Worm (Caenorhabditis elegans) whole organism, late embryonic: ENCODE results near the gene T05H4.11.
A peak's percentile ranks its signal among the peaks of the same experiment; 100 is the strongest.

Source experiments
- C08G9.2 ChIP-seq: sonication (generic microtip); optimal IDR thresholded peaks from 2 replicates; lab custom pipeline; 2016; ENCODE audit warnings: mild to moderate bottlenecking, missing genetic modification characterization, moderate library complexity, missing compliant biosample characterization
- C38D4.7 ChIP-seq: fragments of 200-800 bp; sonication (Bioruptor generic); optimal IDR thresholded peaks from 2 replicates; lab custom pipeline; 2018; ENCODE audit warnings: mild to moderate bottlenecking, missing genetic modification characterization, moderate library complexity, missing compliant biosample characterization
- K02D7.2 ChIP-seq: sonication (generic microtip); optimal IDR thresholded peaks from 2 replicates; lab custom pipeline; 2017; ENCODE audit warnings: mild to moderate bottlenecking, missing genetic modification characterization, missing compliant biosample characterization
- T23F11.4 ChIP-seq: fragments of 200-800 bp; sonication (Bioruptor generic); optimal IDR thresholded peaks from 2 replicates; lab custom pipeline; 2018; ENCODE audit warnings: mild to moderate bottlenecking, missing genetic modification characterization, missing compliant biosample characterization
- ama-1 ChIP-seq: fragments of 150-350 bp; optimal IDR thresholded peaks from 2 replicates; lab custom pipeline; 2014
- ceh-19 ChIP-seq: fragments of 200-800 bp; sonication (Bioruptor generic); optimal IDR thresholded peaks from 2 replicates; lab custom pipeline; 2018; ENCODE audit warnings: mild to moderate bottlenecking, missing genetic modification characterization, missing compliant biosample characterization
- ceh-2 ChIP-seq: sonication (generic microtip); optimal IDR thresholded peaks from 2 replicates; lab custom pipeline; 2016; ENCODE audit warnings: missing genotype, missing genetic modification characterization, missing compliant biosample characterization
- ceh-30 ChIP-seq: fragments of 150-350 bp; optimal IDR thresholded peaks from 2 replicates; lab custom pipeline; 2014; ENCODE audit warnings: missing biosample characterization, missing genetic modification characterization
- ceh-31 ChIP-seq: sonication (generic microtip); optimal IDR thresholded peaks from 2 replicates; lab custom pipeline; 2016; ENCODE audit warnings: missing genetic modification characterization, missing compliant biosample characterization
- ceh-34 ChIP-seq: sonication (generic microtip); optimal IDR thresholded peaks from 2 replicates; lab custom pipeline; 2016; ENCODE audit warnings: mild to moderate bottlenecking, missing genetic modification characterization, missing compliant biosample characterization
- ceh-45 ChIP-seq: fragments of 200-800 bp; sonication (Bioruptor generic); IDR thresholded peaks from 2 replicates; pipeline ENCODE4 v1.3.6; 2022; ENCODE audit warnings: missing genetic modification reagents, missing genetic modification characterization, missing compliant biosample characterization
- ceh-9 ChIP-seq: sonication (generic microtip); optimal IDR thresholded peaks from 2 replicates; lab custom pipeline; 2016; ENCODE audit warnings: mild to moderate bottlenecking, missing genetic modification characterization, inconsistent platforms, missing compliant biosample characterization
- dve-1 ChIP-seq: sonication (generic microtip); optimal IDR thresholded peaks from 2 replicates; lab custom pipeline; 2017; ENCODE audit warnings: antibody characterized with exemption, mild to moderate bottlenecking, missing genetic modification characterization, missing compliant biosample characterization
- hlh-13 ChIP-seq: fragments of 200-800 bp; sonication (Bioruptor generic); optimal IDR thresholded peaks from 2 replicates; lab custom pipeline; 2018; ENCODE audit warnings: mild to moderate bottlenecking, missing genetic modification characterization, missing compliant biosample characterization
- hlh-30 ChIP-seq: sonication (generic microtip); optimal IDR thresholded peaks from 2 replicates; lab custom pipeline; 2017; ENCODE audit warnings: antibody characterized with exemption, missing genetic modification characterization, missing compliant biosample characterization; ENCODE audit not compliant: insufficient read depth
- hlh-6 ChIP-seq: sonication (generic microtip); optimal IDR thresholded peaks from 2 replicates; lab custom pipeline; 2016; ENCODE audit warnings: missing genotype, missing genetic modification characterization, missing compliant biosample characterization
- hlh-8 ChIP-seq: sonication (generic microtip); optimal IDR thresholded peaks from 2 replicates; lab custom pipeline; 2016; ENCODE audit warnings: missing genotype, missing genetic modification characterization, missing compliant biosample characterization
- lim-6 ChIP-seq: sonication (generic microtip); optimal IDR thresholded peaks from 2 replicates; lab custom pipeline; 2016; ENCODE audit warnings: missing genetic modification characterization, missing compliant biosample characterization
- mec-3 ChIP-seq: sonication (generic microtip); optimal IDR thresholded peaks from 2 replicates; lab custom pipeline; 2016; ENCODE audit warnings: borderline replicate concordance, missing genetic modification characterization, missing compliant biosample characterization
- npax-4 ChIP-seq: sonication (generic microtip); optimal IDR thresholded peaks from 2 replicates; lab custom pipeline; 2016; ENCODE audit warnings: missing genetic modification characterization, missing compliant biosample characterization
- odd-2 ChIP-seq: sonication (generic microtip); optimal IDR thresholded peaks from 2 replicates; lab custom pipeline; 2017; ENCODE audit warnings: antibody characterized with exemption, mild to moderate bottlenecking, missing genetic modification characterization, missing compliant biosample characterization
- pha-2 ChIP-seq: sonication (generic microtip); optimal IDR thresholded peaks from 2 replicates; lab custom pipeline; 2017; ENCODE audit warnings: mild to moderate bottlenecking, missing genetic modification characterization, missing compliant biosample characterization
- pha-4 ChIP-seq: fragments of 150-350 bp; optimal IDR thresholded peaks from 2 replicates; lab custom pipeline; 2018; ENCODE audit warnings: missing biosample characterization, missing genetic modification reagents, missing genetic modification characterization
- pros-1 ChIP-seq: fragments of 150-350 bp; optimal IDR thresholded peaks from 2 replicates; lab custom pipeline; 2014; ENCODE audit warnings: missing biosample characterization, missing genetic modification reagents, missing genetic modification characterization
- ref-2 ChIP-seq: sonication (generic microtip); optimal IDR thresholded peaks from 2 replicates; lab custom pipeline; 2016; ENCODE audit warnings: missing genetic modification characterization, missing compliant biosample characterization
- sdc-2 ChIP-seq: sonication (generic microtip); optimal IDR thresholded peaks from 2 replicates; lab custom pipeline; 2016; ENCODE audit warnings: missing genotype, missing genetic modification characterization, missing compliant biosample characterization
- syd-9 ChIP-seq: sonication (generic microtip); optimal IDR thresholded peaks from 2 replicates; lab custom pipeline; 2016; ENCODE audit warnings: mild to moderate bottlenecking, missing genetic modification characterization, moderate library complexity, missing compliant biosample characterization
- tbx-2 ChIP-seq: sonication (generic microtip); optimal IDR thresholded peaks from 2 replicates; lab custom pipeline; 2016; ENCODE audit warnings: missing genetic modification characterization, missing compliant biosample characterization
- tbx-7 ChIP-seq: sonication (generic microtip); optimal IDR thresholded peaks from 2 replicates; lab custom pipeline; 2016; ENCODE audit warnings: missing genotype, missing genetic modification characterization, missing compliant biosample characterization
- ttx-3 ChIP-seq: sonication (generic microtip); optimal IDR thresholded peaks from 2 replicates; lab custom pipeline; 2016; ENCODE audit warnings: missing genetic modification reagents, missing genetic modification characterization, missing compliant biosample characterization
- unc-3 ChIP-seq, 2 experiments: fragments of 200-800 bp in 1 of 2; sonication (Bioruptor generic) in 1 of 2; sonication (generic microtip) in 1 of 2; conservative IDR thresholded peaks in 1 of 2; optimal IDR thresholded peaks in 1 of 2; 2 replicates each; pipeline versions ENCODE4 v1.3.6 to Lab custom; 2016 to 2022; ENCODE audit warnings: missing compliant biosample characterization in 2 of 2, missing genetic modification characterization in 2 of 2, missing genetic modification reagents in 1 of 2
- unc-42 ChIP-seq: sonication (generic microtip); optimal IDR thresholded peaks from 2 replicates; lab custom pipeline; 2016; ENCODE audit warnings: missing genotype, missing genetic modification characterization, missing compliant biosample characterization
- unc-55 ChIP-seq: sonication (generic microtip); optimal IDR thresholded peaks from 2 replicates; lab custom pipeline; 2017; ENCODE audit warnings: missing biosample characterization, missing genetic modification reagents, missing genetic modification characterization
- ztf-16 ChIP-seq: sonication (generic microtip); optimal IDR thresholded peaks from 2 replicates; lab custom pipeline; 2017; ENCODE audit warnings: missing genetic modification characterization, missing compliant biosample characterization

Gene T05H4.11

ce11 chrV:6425927-6426326 is at the start of gene T05H4.11:
Gene T05H4.11, minus strand, starts transcription at chrV:6426261.
- TF ChIP-seq unc-42 (tag; lab: Kevin White, UChicago) = no peak
- TF ChIP-seq ceh-2 = no peak
- TF ChIP-seq pros-1 (tag; lab: Kevin White, UChicago) = no peak
- TF ChIP-seq dve-1 (tag; lab: Kevin White, UChicago) = no peak
- TF ChIP-seq pha-4 = no peak
- TF ChIP-seq C38D4.7 (GFP tag; lab: Kevin White, UChicago) = no peak
- no peak for TF ChIP-seq sdc-2
- TF ChIP-seq ceh-9 = no peak
- TF ChIP-seq odd-2 = no peak
- no peak for TF ChIP-seq unc-3 (GFP tag; conservative IDR thresholded peaks at IDR 0.05; lab: Robert Waterston, UW)
- TF ChIP-seq unc-3 (tag; optimal IDR thresholded peaks at IDR 0.05; lab: Kevin White, UChicago) = no peak
- no peak for TF ChIP-seq hlh-30 (tag; lab: Kevin White, UChicago)
- no peak for TF ChIP-seq lim-6 (tag; lab: Kevin White, UChicago)

- TF ChIP-seq hlh-6 (tag; lab: Kevin White, UChicago) (no peak), C38D4.7 (GFP tag; lab: Kevin White, UChicago) (no peak), ceh-31 (no peak), ama-1 (no peak), ceh-9 (no peak), hlh-8 (no peak), mec-3 (tag; lab: Kevin White, UChicago) (no peak), syd-9 (tag; lab: Kevin White, UChicago) (no peak), hlh-30 (tag; lab: Kevin White, UChicago) (no peak), ztf-16 (no peak), T23F11.4 (no peak), ceh-34 (tag; lab: Kevin White, UChicago) (no peak), hlh-13 (GFP tag; lab: Kevin White, UChicago) (no peak), tbx-2 (tag; lab: Kevin White, UChicago) (no peak), ref-2 (tag; lab: Kevin White, UChicago) (no peak), K02D7.2 (tag; lab: Kevin White, UChicago) (no peak), ceh-30 (tag; lab: Kevin White, UChicago) (no peak)
- TF ChIP-seq, all 69 proteins: peak for 0
Measured at ce11 chrV:6471208-6471607, 45.1 kb upstream of the T05H4.11 start.

ce11 chrV:6467676-6468075 is 41.6 kb upstream of the T05H4.11 start:
- TF ChIP-seq unc-3 (GFP tag; conservative IDR thresholded peaks at IDR 0.05; lab: Robert Waterston, UW) (no peak), unc-3 (tag; optimal IDR thresholded peaks at IDR 0.05; lab: Kevin White, UChicago) (no peak), ttx-3 (tag; lab: Kevin White, UChicago) (no peak), tbx-7 (tag; lab: Kevin White, UChicago) (no peak), ceh-45 (GFP tag; lab: Robert Waterston, UW) (no peak), pros-1 (tag; lab: Kevin White, UChicago) (no peak), ceh-19 (peak; percentile 45), C08G9.2 (tag; lab: Kevin White, UChicago) (no peak)

- no peak for TF ChIP-seq pha-2 (tag; lab: Kevin White, UChicago)
- no peak for TF ChIP-seq hlh-13 (GFP tag; lab: Kevin White, UChicago)
- TF ChIP-seq, all 69 proteins: peak for 0
Measured at ce11 chrV:6464765-6465164, 38.7 kb upstream of the T05H4.11 start, which contains the start of gene unc-83. Gene unc-83, plus strand, starts transcription at chrV:6465065.

ce11 chrV:6464238-6464637 is 38.2 kb upstream of the T05H4.11 start:
- TF ChIP-seq unc-55 (GFP tag; lab: Kevin White, UChicago) (peak; percentile 73), npax-4 (no peak)
